Comparison of ENCODE assay signal across 1 worm cellular context in the genomic region with DNA sequence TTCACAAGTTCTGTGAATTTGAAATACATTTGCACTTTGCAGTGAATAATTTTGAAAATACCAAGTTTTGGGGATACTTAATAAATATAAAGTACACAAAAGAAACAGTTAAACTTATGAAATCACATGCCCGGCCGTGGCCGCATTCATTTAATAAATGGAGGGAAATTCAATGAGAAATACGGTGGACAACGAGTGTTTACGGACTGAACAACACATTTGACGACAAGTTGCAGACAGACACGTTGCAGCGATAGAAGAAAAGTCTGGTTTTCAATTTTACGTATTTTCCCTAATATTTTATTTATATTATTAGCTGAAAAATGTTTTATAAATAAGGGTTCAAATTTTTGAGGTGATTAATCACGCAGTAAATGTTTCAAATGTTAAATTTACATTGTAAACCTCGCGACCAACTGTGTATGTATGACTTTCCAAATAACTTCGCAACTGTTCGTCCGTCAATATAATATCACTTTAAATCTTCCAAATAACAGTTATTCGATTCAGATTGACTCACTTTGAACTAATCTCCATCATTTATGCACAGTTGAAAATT.
TF ChIP-seq lines count a peak whose summit lies in the region.

A gene (plus strand): TSS at position 509 of the 559 bp plus-strand sequence.

TF ChIP-seq in whole organism, L1 larva, 84 proteins besides CTCF, POLR2A, EP300 and RAD21 (continued from another document):
- TF ChIP-seq mab-9 (GFP tag; IDR thresholded peaks at IDR 0.05; lab: Robert Waterston, UW) (no peak), sup-37 (GFP tag; optimal IDR thresholded peaks at IDR 0.05; lab: Kevin White, UChicago) (no peak), snu-23 (GFP tag; optimal IDR thresholded peaks at IDR 0.05; lab: Kevin White, UChicago) (peak; percentile 66), jun-1 (tag; optimal IDR thresholded peaks at IDR 0.05; lab: Kevin White, UChicago) (no peak), unc-98 (GFP tag; IDR thresholded peaks at IDR 0.05; lab: Robert Waterston, UW) (no peak), ama-1 (optimal IDR thresholded peaks at IDR 0.05; lab: Kevin White, UChicago) (no peak), ceh-82 (tag; optimal IDR thresholded peaks at IDR 0.05; lab: Kevin White, UChicago) (peak in 2 of 3 experiments; percentile 15 to 42), lsy-2 (tag; optimal IDR thresholded peaks at IDR 0.05; lab: Kevin White, UChicago) (peak; percentile 89 to 97), skn-1 (tag; optimal IDR thresholded peaks at IDR 0.05; lab: Kevin White, UChicago) (peak; percentile 48), alr-1 (tag; optimal IDR thresholded peaks at IDR 0.05; lab: Kevin White, UChicago; ENCODE audit: borderline replicate concordance) (no peak), isw-1 (GFP tag; IDR thresholded peaks at IDR 0.05; lab: Robert Waterston, UW) (peak; percentile 34), tlp-1 (tag; optimal IDR thresholded peaks at IDR 0.05; lab: Kevin White, UChicago) (no peak), nhr-71 (tag; optimal IDR thresholded peaks at IDR 0.05; lab: Kevin White, UChicago) (peak; percentile 65), unc-130 (tag; optimal IDR thresholded peaks at IDR 0.05; lab: Kevin White, UChicago) (peak; percentile 29), irx-1 (tag; optimal IDR thresholded peaks at IDR 0.05; lab: Kevin White, UChicago) (peak; percentile 33), ztf-11 (tag; optimal IDR thresholded peaks at IDR 0.05; lab: Kevin White, UChicago) (no peak), lir-3 (tag; optimal IDR thresholded peaks at IDR 0.05; lab: Kevin White, UChicago; ENCODE audit: poor library complexity) (no peak), elt-3 (tag; optimal IDR thresholded peaks at IDR 0.05; lab: Kevin White, UChicago) (peak in 2 of 6 experiments; percentile 37 to 62), nhr-11 (tag; optimal IDR thresholded peaks at IDR 0.05; lab: Kevin White, UChicago) (no peak), swsn-7 (tag; optimal IDR thresholded peaks at IDR 0.05; lab: Kevin White, UChicago) (peak; percentile 49), nhr-85 (tag; lab: Kevin White, UChicago) (peak; percentile 48), ceh-88 (GFP tag; IDR thresholded peaks at IDR 0.05; lab: Robert Waterston, UW) (no peak), nhr-28 (tag; optimal IDR thresholded peaks at IDR 0.05; lab: Kevin White, UChicago) (no peak), blmp-1 (tag; optimal IDR thresholded peaks at IDR 0.05; lab: Kevin White, UChicago) (peak; percentile 49), C16A3.4 (tag; optimal IDR thresholded peaks at IDR 0.05; lab: Kevin White, UChicago) (peak; percentile 35), egl-27 (tag; optimal IDR thresholded peaks at IDR 0.05; lab: Kevin White, UChicago) (no peak), xbp-1 (tag; optimal IDR thresholded peaks at IDR 0.05; lab: Kevin White, UChicago) (peak; percentile 57), ztf-4 (tag; optimal IDR thresholded peaks at IDR 0.05; lab: Kevin White, UChicago) (peak; percentile 13), tbx-2 (tag; optimal IDR thresholded peaks at IDR 0.05; lab: Kevin White, UChicago) (peak; percentile 51), dsc-1 (tag; optimal IDR thresholded peaks at IDR 0.05; lab: Kevin White, UChicago) (peak; percentile 33)
